Worm (Caenorhabditis elegans): ENCODE data around the gene semo-1.

ce11 chrIV:14074456-14074855, 23.5 kb downstream of the semo-1 start:
- TF ChIP-seq nhr-11 (tag; optimal IDR thresholded peaks at IDR 0.05) (no peak), C08G9.2 (tag; optimal IDR thresholded peaks at IDR 0.05) (no peak), T23F11.4 (GFP tag; optimal IDR thresholded peaks at IDR 0.05) (no peak), sox-4 (tag; optimal IDR thresholded peaks at IDR 0.05) (no peak), ttx-3 (tag; optimal IDR thresholded peaks at IDR 0.05) (no peak), pqm-1 (tag; optimal IDR thresholded peaks at IDR 0.05) (no peak), fkh-10 (GFP tag; optimal IDR thresholded peaks at IDR 0.05) (no peak), ets-4 (tag; optimal IDR thresholded peaks at IDR 0.05) (no peak), fax-1 (tag; optimal IDR thresholded peaks at IDR 0.05) (no peak), hlh-13 (GFP tag; optimal IDR thresholded peaks at IDR 0.05) (no peak), tbx-2 (tag; optimal IDR thresholded peaks at IDR 0.05) (no peak), pha-4 (tag; optimal IDR thresholded peaks at IDR 0.05) (no peak), npax-4 (tag; optimal IDR thresholded peaks at IDR 0.05) (no peak)
